Fruit fly (Drosophila melanogaster) whole organism, embryonic: Measurements from ENCODE around the gene org-1.

Experiments used
- Abd-B ChIP-seq: fragments of 200-800 bp; sonication (Bioruptor generic); optimal IDR thresholded peaks from 2 replicates; lab custom pipeline; 2018; ENCODE audit warnings: missing biosample characterization, mild to moderate bottlenecking, missing genetic modification characterization, moderate library complexity
- B-H2 ChIP-seq: fragments of 200-800 bp; sonication (Bioruptor generic); optimal IDR thresholded peaks from 2 replicates; lab custom pipeline; 2018; ENCODE audit warnings: missing biosample characterization, mild to moderate bottlenecking, missing genetic modification characterization
- Blimp-1 ChIP-seq: fragments of 200-800 bp; sonication (Bioruptor generic); optimal IDR thresholded peaks from 3 replicates; lab custom pipeline; 2018; ENCODE audit warnings: missing biosample characterization, missing genetic modification characterization, mild to moderate bottlenecking, moderate library complexity, missing genetic modification reagents
- CG10543 ChIP-seq: fragments of 200-800 bp; sonication (Bioruptor generic); optimal IDR thresholded peaks from 3 replicates; lab custom pipeline; 2017; ENCODE audit warnings: missing biosample characterization, mild to moderate bottlenecking, missing genetic modification characterization, moderate library complexity
- CG10979 ChIP-seq: fragments of 200-800 bp; sonication (Bioruptor generic); optimal IDR thresholded peaks from 2 replicates; lab custom pipeline; 2018; ENCODE audit warnings: missing biosample characterization, mild to moderate bottlenecking, missing genetic modification characterization, moderate library complexity
- CG11695 ChIP-seq: fragments of 200-800 bp; sonication (Bioruptor generic); IDR thresholded peaks from 3 replicates; pipeline ENCODE4 v1.3.6; 2022; ENCODE audit warnings: missing biosample characterization, missing genetic modification characterization
- CG1647 ChIP-seq: fragments of 200-800 bp; sonication (Bioruptor generic); optimal IDR thresholded peaks from 3 replicates; lab custom pipeline; 2016; ENCODE audit warnings: missing biosample characterization, missing genetic modification characterization
- CG2120 ChIP-seq: fragments of 200-800 bp; sonication (Bioruptor generic); optimal IDR thresholded peaks from 3 replicates; lab custom pipeline; 2016; ENCODE audit warnings: missing biosample characterization, missing genetic modification characterization
- CG2678 ChIP-seq: fragments of 200-800 bp; sonication (Bioruptor generic); optimal IDR thresholded peaks from 3 replicates; lab custom pipeline; 2019; ENCODE audit warnings: missing biosample characterization, mild to moderate bottlenecking, missing genetic modification characterization, moderate library complexity
- CG33557 ChIP-seq: fragments of 200-800 bp; sonication (Bioruptor generic); optimal IDR thresholded peaks from 2 replicates; lab custom pipeline; 2019; ENCODE audit warnings: missing biosample characterization, mild to moderate bottlenecking, missing genetic modification characterization, moderate library complexity
- CG42726 ChIP-seq: fragments of 200-800 bp; sonication (Bioruptor generic); IDR thresholded peaks from 2 replicates; pipeline ENCODE4 v1.3.6; 2022; ENCODE audit warnings: missing biosample characterization, missing genetic modification characterization; ENCODE audit not compliant: partially characterized antibody
- CG4424 ChIP-seq: fragments of 200-800 bp; sonication (Bioruptor generic); optimal IDR thresholded peaks from 3 replicates; lab custom pipeline; 2016; ENCODE audit warnings: missing biosample characterization, missing genetic modification characterization
- CG6654 ChIP-seq: fragments of 200-800 bp; sonication (Bioruptor generic); optimal IDR thresholded peaks from 2 replicates; lab custom pipeline; 2017; ENCODE audit warnings: missing biosample characterization, mild to moderate bottlenecking, missing genetic modification characterization
- CG7556 ChIP-seq: fragments of 200-800 bp; sonication (Bioruptor generic); optimal IDR thresholded peaks from 2 replicates; lab custom pipeline; 2017; ENCODE audit warnings: missing biosample characterization, mild to moderate bottlenecking, missing genetic modification characterization
- CG7839 ChIP-seq: fragments of 200-800 bp; sonication (Bioruptor generic); optimal IDR thresholded peaks from 3 replicates; lab custom pipeline; 2018; ENCODE audit warnings: missing biosample characterization, mild to moderate bottlenecking, missing genetic modification characterization, moderate library complexity
- CG8478 ChIP-seq: fragments of >200 bp; optimal IDR thresholded peaks from 2 replicates; lab custom pipeline; 2018
- Doc3 ChIP-seq: fragments of 200-800 bp; sonication (Bioruptor generic); IDR thresholded peaks from 3 replicates; pipeline ENCODE4 v1.3.6; 2022; ENCODE audit warnings: missing biosample characterization, missing genetic modification characterization; ENCODE audit not compliant: partially characterized antibody
- Dp ChIP-seq: fragments of 200-800 bp; sonication (Bioruptor generic); optimal IDR thresholded peaks from 2 replicates; lab custom pipeline; 2018; ENCODE audit warnings: missing biosample characterization, mild to moderate bottlenecking, missing genetic modification characterization, moderate library complexity
- Hmr ChIP-seq: fragments of 200-800 bp; sonication (Bioruptor generic); optimal IDR thresholded peaks from 3 replicates; lab custom pipeline; 2017; ENCODE audit warnings: mild to moderate bottlenecking, missing biosample characterization, missing genetic modification reagents, missing genetic modification characterization
- MBD-R2 ChIP-seq: fragments of 200-800 bp; sonication (Bioruptor generic); IDR thresholded peaks from 2 replicates; pipeline ENCODE4 v1.3.6; 2022; ENCODE audit warnings: missing biosample characterization, missing genetic modification characterization
- Nf-YC ChIP-seq: fragments of 200-800 bp; optimal IDR thresholded peaks from 3 replicates; lab custom pipeline; 2019; ENCODE audit warnings: missing biosample characterization, mild to moderate bottlenecking, missing genetic modification characterization, moderate library complexity
- Pdp1 ChIP-seq, 2 experiments: fragments of 200-800 bp; sonication (Bioruptor generic); optimal IDR thresholded peaks; 3 replicates each; lab custom pipeline; 2016; ENCODE audit warnings: missing biosample characterization in 2 of 2, missing genetic modification characterization in 2 of 2, mild to moderate bottlenecking in 1 of 2, moderate library complexity in 1 of 2
- Ravus ChIP-seq: fragments of 200-800 bp; sonication (Bioruptor generic); IDR thresholded peaks from 2 replicates; pipeline ENCODE4 v1.3.6; 2022; ENCODE audit warnings: missing biosample characterization, missing genetic modification characterization
- TFAM ChIP-seq: fragments of 200-800 bp; sonication (Bioruptor generic); optimal IDR thresholded peaks from 2 replicates; lab custom pipeline; 2017; ENCODE audit warnings: missing biosample characterization, missing genetic modification characterization, inconsistent platforms
- ato ChIP-seq: fragments of 200-800 bp; sonication (Bioruptor generic); IDR thresholded peaks from 2 replicates; pipeline ENCODE4 v1.3.6; 2022; ENCODE audit warnings: missing biosample characterization, missing genetic modification characterization; ENCODE audit not compliant: partially characterized antibody
- btn ChIP-seq: fragments of 200-800 bp; sonication (Bioruptor generic); optimal IDR thresholded peaks from 2 replicates; lab custom pipeline; 2016; ENCODE audit warnings: missing biosample characterization, missing genetic modification characterization
- ci ChIP-seq: fragments of 200-800 bp; sonication (Bioruptor generic); IDR thresholded peaks from 3 replicates; pipeline ENCODE4 v1.3.6; 2022; ENCODE audit warnings: missing biosample characterization, missing genetic modification characterization
- crp ChIP-seq, 2 experiments: fragments of 200-800 bp; sonication (Bioruptor generic); optimal IDR thresholded peaks; 2 replicates in 1 of 2; 3 replicates in 1 of 2; lab custom pipeline; 2017; ENCODE audit warnings: missing biosample characterization in 2 of 2, missing genetic modification characterization in 2 of 2, mild to moderate bottlenecking in 1 of 2, moderate library complexity in 1 of 2
- ewg ChIP-seq: fragments of 200-800 bp; sonication (Bioruptor generic); optimal IDR thresholded peaks from 3 replicates; lab custom pipeline; 2017; ENCODE audit warnings: mild to moderate bottlenecking, missing biosample characterization, missing genetic modification reagents, missing genetic modification characterization
- eyg ChIP-seq: fragments of 200-800 bp; sonication (Bioruptor generic); optimal IDR thresholded peaks from 3 replicates; lab custom pipeline; 2016; ENCODE audit warnings: missing biosample characterization, missing genetic modification characterization
- ftz-f1 ChIP-seq: fragments of 200-800 bp; sonication (Bioruptor generic); optimal IDR thresholded peaks from 2 replicates; lab custom pipeline; 2016; ENCODE audit warnings: missing biosample characterization, missing genetic modification characterization
- fu2 ChIP-seq: fragments of 200-800 bp; sonication (Bioruptor generic); optimal IDR thresholded peaks from 2 replicates; lab custom pipeline; 2016; ENCODE audit warnings: missing biosample characterization, missing genetic modification characterization
- gsb ChIP-seq: fragments of 200-800 bp; sonication (Bioruptor generic); IDR thresholded peaks from 2 replicates; pipeline ENCODE4 v1.3.6; 2022; ENCODE audit warnings: missing biosample characterization, missing genetic modification characterization
- gt ChIP-seq: fragments of 200-800 bp; sonication (Bioruptor generic); IDR thresholded peaks from 2 replicates; pipeline ENCODE4 v1.3.6; 2022; ENCODE audit warnings: missing biosample characterization, missing genetic modification characterization
- hb ChIP-seq: fragments of 200-800 bp; sonication (Bioruptor generic); IDR thresholded peaks from 3 replicates; pipeline ENCODE4 v1.3.6; 2022; ENCODE audit warnings: missing biosample characterization, missing genetic modification characterization; ENCODE audit not compliant: partially characterized antibody
- jigr1 ChIP-seq: fragments of 200-800 bp; sonication (Bioruptor generic); IDR thresholded peaks from 3 replicates; pipeline ENCODE4 v1.3.6; 2022; ENCODE audit warnings: missing biosample characterization, missing genetic modification characterization
- pan ChIP-seq, 4 experiments: fragments of >200 bp in 3 of 4; fragments of 200-800 bp in 1 of 4; sonication (Bioruptor generic) in 1 of 4; optimal IDR thresholded peaks in 3 of 4; IDR thresholded peaks in 1 of 4; 2 replicates each; pipeline versions ENCODE4 v1.3.6 to Lab custom; 2017 to 2022; ENCODE audit warnings: missing biosample characterization in 2 of 4, missing genetic modification characterization in 2 of 4, mixed read lengths in 1 of 4
- pros ChIP-seq: fragments of 200-800 bp; sonication (Bioruptor generic); optimal IDR thresholded peaks from 3 replicates; lab custom pipeline; 2019; ENCODE audit warnings: missing biosample characterization, mild to moderate bottlenecking, missing genetic modification characterization, moderate library complexity
- ranshi ChIP-seq: fragments of 200-800 bp; sonication (Bioruptor generic); IDR thresholded peaks from 2 replicates; pipeline ENCODE4 v1.3.6; 2022; ENCODE audit warnings: missing biosample characterization, missing genetic modification characterization
- sc ChIP-seq, 3 experiments: fragments of >200 bp in 2 of 3; fragments of 200-800 bp in 1 of 3; sonication (Bioruptor generic) in 1 of 3; optimal IDR thresholded peaks; 2 replicates in 2 of 3; 3 replicates in 1 of 3; lab custom pipeline; 2017; ENCODE audit warnings: mild to moderate bottlenecking in 1 of 3, missing biosample characterization in 1 of 3, missing genetic modification characterization in 1 of 3, missing genetic modification reagents in 1 of 3
- shn ChIP-seq: fragments of 200-800 bp; sonication (Bioruptor generic); optimal IDR thresholded peaks from 3 replicates; lab custom pipeline; 2016; ENCODE audit warnings: missing biosample characterization, missing genetic modification characterization
- slou ChIP-seq: fragments of 200-800 bp; sonication (Bioruptor generic); optimal IDR thresholded peaks from 3 replicates; lab custom pipeline; 2016; ENCODE audit warnings: missing biosample characterization, missing genetic modification characterization
- slp2 ChIP-seq: fragments of 200-800 bp; sonication (Bioruptor generic); optimal IDR thresholded peaks from 2 replicates; lab custom pipeline; 2016; ENCODE audit warnings: missing biosample characterization, missing genetic modification characterization
- stwl ChIP-seq: fragments of 200-800 bp; sonication (Bioruptor generic); optimal IDR thresholded peaks from 3 replicates; lab custom pipeline; 2018; ENCODE audit warnings: missing biosample characterization, mild to moderate bottlenecking, missing genetic modification characterization, moderate library complexity
- tin ChIP-seq: fragments of 200-800 bp; sonication (Bioruptor generic); optimal IDR thresholded peaks from 3 replicates; lab custom pipeline; 2016; ENCODE audit warnings: missing biosample characterization, missing genetic modification characterization
- unc-4 ChIP-seq: fragments of 200-800 bp; sonication (Bioruptor generic); IDR thresholded peaks from 2 replicates; pipeline ENCODE4 v1.3.6; 2022; ENCODE audit warnings: missing biosample characterization, missing genetic modification characterization; ENCODE audit not compliant: partially characterized antibody
- z ChIP-seq: fragments of 200-800 bp; sonication (Bioruptor generic); IDR thresholded peaks from 3 replicates; pipeline ENCODE4 v1.3.6; 2022; ENCODE audit warnings: missing biosample characterization, missing genetic modification characterization
- zen ChIP-seq: fragments of 200-800 bp; sonication (Bioruptor generic); optimal IDR thresholded peaks from 3 replicates; lab custom pipeline; 2018; ENCODE audit warnings: missing biosample characterization, mild to moderate bottlenecking, missing genetic modification characterization, moderate library complexity

Gene org-1

dm6 chrX:8455019-8455555 lies at the start of gene org-1 (continued):
- peak; percentile 61 for TF ChIP-seq TFAM
- peak; percentile 97 for TF ChIP-seq CG10979
- no peak for TF ChIP-seq pan (optimal IDR thresholded peaks at IDR 0.05; lab: Kevin White, UChicago)
- TF ChIP-seq pan (GFP tag; optimal IDR thresholded peaks at IDR 0.05 in 1 of 2, IDR thresholded peaks at IDR 0.05 in 1 of 2) = peak in 1 of 2 experiments; percentile 97
- TF ChIP-seq hb (GFP tag; lab: Robert Waterston, UW) = no peak
- TF ChIP-seq tin (GFP tag; lab: Kevin White, UChicago) = peak; percentile 95
- peak; percentile 90 for TF ChIP-seq CG7556 (GFP tag; lab: Kevin White, UChicago)
- peak; percentile 62 for TF ChIP-seq shn (GFP tag; lab: Kevin White, UChicago)
- TF ChIP-seq Abd-B (GFP tag; lab: Kevin White, UChicago) = peak; percentile 94
- TF ChIP-seq fu2 (GFP tag; lab: Kevin White, UChicago) = peak; percentile 44
- TF ChIP-seq Ravus (GFP tag; lab: Robert Waterston, UW) = peak; percentile 93
- peak; percentile 79 for TF ChIP-seq slou (GFP tag; lab: Kevin White, UChicago)
- no peak for TF ChIP-seq unc-4
- peak; percentile 98 for TF ChIP-seq ranshi (GFP tag; lab: Robert Waterston, UW)
- peak; percentile 95 for TF ChIP-seq CG11695 (GFP tag; lab: Robert Waterston, UW)
- peak; percentile 97 for TF ChIP-seq CG4424 (GFP tag; lab: Kevin White, UChicago)
- peak; percentile 94 for TF ChIP-seq gsb
- TF ChIP-seq CG7839 = peak; percentile 96
- peak; percentile 21 for TF ChIP-seq eyg (GFP tag; lab: Kevin White, UChicago)
- TF ChIP-seq B-H2 (GFP tag; lab: Kevin White, UChicago) = peak; percentile 84
- TF ChIP-seq Doc3 (GFP tag; lab: Robert Waterston, UW) = no peak
- TF ChIP-seq Blimp-1 (GFP tag; lab: Kevin White, UChicago) = peak; percentile 94
- peak; percentile 96 for TF ChIP-seq Nf-YC
- TF ChIP-seq Pdp1 (GFP tag; optimal IDR thresholded peaks at IDR 0.05; lab: Kevin White, UChicago) = peak; percentile 87 to 93
- peak; percentile 84 for TF ChIP-seq Hmr (GFP tag; lab: Kevin White, UChicago)
- no peak for TF ChIP-seq ato (GFP tag; lab: Robert Waterston, UW)
- peak; percentile 76 for TF ChIP-seq slp2 (GFP tag; lab: Kevin White, UChicago)
- TF ChIP-seq MBD-R2 (GFP tag; lab: Robert Waterston, UW) = peak; percentile 89
- TF ChIP-seq ewg = peak; percentile 88
- TF ChIP-seq sc (optimal IDR thresholded peaks at IDR 0.05; lab: Kevin White, UChicago) = no peak
- TF ChIP-seq sc (GFP tag; optimal IDR thresholded peaks at IDR 0.05; lab: Kevin White, UChicago) = peak; percentile 93
- peak; percentile 23 for TF ChIP-seq pros
- no peak for TF ChIP-seq CG8478 (lab: Kevin White, UChicago)
- TF ChIP-seq jigr1 = peak; percentile 97
- peak; percentile 96 for TF ChIP-seq gt (GFP tag; lab: Robert Waterston, UW)
- TF ChIP-seq crp (GFP tag; optimal IDR thresholded peaks at IDR 0.05; lab: Kevin White, UChicago) = peak in 1 of 2 experiments; percentile 59
- TF ChIP-seq Dp (GFP tag; lab: Kevin White, UChicago) = no peak
- peak; percentile 95 for TF ChIP-seq zen
- peak; percentile 86 for TF ChIP-seq CG2120 (GFP tag; lab: Kevin White, UChicago)
- no peak for TF ChIP-seq ftz-f1 (GFP tag; lab: Kevin White, UChicago)
- peak; percentile 71 for TF ChIP-seq CG1647 (GFP tag; lab: Kevin White, UChicago)
- peak; percentile 97 for TF ChIP-seq CG33557 (GFP tag; lab: Kevin White, UChicago)
- peak; percentile 82 for TF ChIP-seq z
- TF ChIP-seq btn (GFP tag; lab: Kevin White, UChicago) = peak; percentile 67
- TF ChIP-seq CG6654 = peak; percentile 85
- peak; percentile 88 for TF ChIP-seq CG10543 (GFP tag; lab: Kevin White, UChicago)
- 0 out of 2 replicates have a peak, but pooled peaks have one; percentile 13 for TF ChIP-seq CG42726 (GFP tag; lab: Robert Waterston, UW)
- TF ChIP-seq stwl = peak; percentile 64
- peak; percentile 98 for TF ChIP-seq ci
- peak; percentile 95 for TF ChIP-seq CG2678 (tag; lab: Kevin White, UChicago)
